Fruit fly (Drosophila melanogaster) whole organism, embryonic: ENCODE measurements around the gene CG13097.

ENCODE experiments used
- CG1024 ChIP-seq: fragments of 200-800 bp; sonication (Bioruptor generic); IDR thresholded peaks from 2 replicates; pipeline ENCODE4 v1.3.6; 2022; ENCODE audit warnings: missing biosample characterization, missing genetic modification characterization
- CG12942 ChIP-seq: fragments of 200-800 bp; sonication (Bioruptor generic); optimal IDR thresholded peaks from 3 replicates; lab custom pipeline; 2016; ENCODE audit warnings: missing biosample characterization, missing genetic modification characterization
- CG13287 ChIP-seq: fragments of 200-800 bp; sonication (Bioruptor generic); IDR thresholded peaks from 2 replicates; pipeline ENCODE4 v1.3.6; 2022; ENCODE audit warnings: missing biosample characterization, missing genetic modification characterization; ENCODE audit not compliant: partially characterized antibody
- CG15073 ChIP-seq: fragments of 200-800 bp; sonication (Bioruptor generic); optimal IDR thresholded peaks from 2 replicates; lab custom pipeline; 2016; ENCODE audit warnings: missing biosample characterization, missing genetic modification characterization
- CG16813 ChIP-seq: fragments of 200-800 bp; sonication (Bioruptor generic); IDR thresholded peaks from 3 replicates; pipeline ENCODE4 v1.3.6; 2022; ENCODE audit warnings: missing biosample characterization, missing genetic modification characterization; ENCODE audit not compliant: partially characterized antibody
- CG17186 ChIP-seq: fragments of 200-800 bp; sonication (Bioruptor generic); optimal IDR thresholded peaks from 3 replicates; lab custom pipeline; 2017; ENCODE audit warnings: missing biosample characterization, missing genetic modification reagents, missing genetic modification characterization
- CG17568 ChIP-seq: fragments of 200-800 bp; sonication (Bioruptor generic); optimal IDR thresholded peaks from 2 replicates; lab custom pipeline; 2018; ENCODE audit warnings: missing biosample characterization, mild to moderate bottlenecking, missing genetic modification characterization, moderate library complexity
- CG2120 ChIP-seq: fragments of 200-800 bp; sonication (Bioruptor generic); optimal IDR thresholded peaks from 3 replicates; lab custom pipeline; 2016; ENCODE audit warnings: missing biosample characterization, missing genetic modification characterization
- CG30020 ChIP-seq: fragments of 200-800 bp; optimal IDR thresholded peaks from 2 replicates; lab custom pipeline; 2019; ENCODE audit warnings: missing biosample characterization, mild to moderate bottlenecking, missing genetic modification characterization, moderate library complexity
- CG31388 ChIP-seq: fragments of 200-800 bp; sonication (Bioruptor generic); optimal IDR thresholded peaks from 2 replicates; lab custom pipeline; 2016; ENCODE audit warnings: missing biosample characterization, missing genetic modification characterization
- CG34376 ChIP-seq: fragments of 200-800 bp; sonication (Bioruptor generic); optimal IDR thresholded peaks from 2 replicates; lab custom pipeline; 2018; ENCODE audit warnings: missing biosample characterization, mild to moderate bottlenecking, missing genetic modification characterization
- CG3847 ChIP-seq: fragments of 200-800 bp; sonication (Bioruptor generic); IDR thresholded peaks from 2 replicates; pipeline ENCODE4 v1.3.6; 2022; ENCODE audit warnings: missing biosample characterization, missing genetic modification characterization
- CG43689 ChIP-seq: fragments of 200-800 bp; sonication (Bioruptor generic); IDR thresholded peaks from 2 replicates; pipeline ENCODE4 v1.3.6; 2022; ENCODE audit warnings: missing biosample characterization, missing genetic modification characterization
- CG4617 ChIP-seq: fragments of 200-800 bp; sonication (Bioruptor generic); optimal IDR thresholded peaks from 3 replicates; lab custom pipeline; 2016; ENCODE audit warnings: missing biosample characterization, missing genetic modification characterization, borderline replicate concordance
- CG4730 ChIP-seq: fragments of 200-800 bp; sonication (Bioruptor generic); IDR thresholded peaks from 2 replicates; pipeline ENCODE4 v1.3.6; 2022; ENCODE audit warnings: missing biosample characterization, missing genetic modification characterization
- CG7928 ChIP-seq: fragments of 200-800 bp; sonication (Bioruptor generic); optimal IDR thresholded peaks from 2 replicates; lab custom pipeline; 2017; ENCODE audit warnings: missing biosample characterization, mild to moderate bottlenecking, missing genetic modification characterization
- CG9727 ChIP-seq: fragments of 200-800 bp; sonication (Bioruptor generic); optimal IDR thresholded peaks from 3 replicates; lab custom pipeline; 2017; ENCODE audit warnings: missing biosample characterization, mild to moderate bottlenecking, missing genetic modification characterization
- CkIIα-i1 ChIP-seq: fragments of 200-800 bp; sonication (Bioruptor generic); IDR thresholded peaks from 2 replicates; pipeline ENCODE4 v1.3.6; 2022; ENCODE audit warnings: missing biosample characterization, missing genetic modification characterization
- CrebB ChIP-seq: fragments of 200-800 bp; sonication (Bioruptor generic); optimal IDR thresholded peaks from 3 replicates; lab custom pipeline; 2018; ENCODE audit warnings: missing biosample characterization, mild to moderate bottlenecking, missing genetic modification characterization
- D19B ChIP-seq: fragments of 200-800 bp; sonication (Bioruptor generic); optimal IDR thresholded peaks from 2 replicates; lab custom pipeline; 2017; ENCODE audit warnings: missing biosample characterization, mild to moderate bottlenecking, missing genetic modification characterization
- Deaf1 ChIP-seq: fragments of 200-800 bp; optimal IDR thresholded peaks from 3 replicates; lab custom pipeline; 2019; ENCODE audit warnings: missing biosample characterization, mild to moderate bottlenecking, missing genetic modification characterization, moderate library complexity
- Dp ChIP-seq: fragments of 200-800 bp; sonication (Bioruptor generic); optimal IDR thresholded peaks from 2 replicates; lab custom pipeline; 2018; ENCODE audit warnings: missing biosample characterization, mild to moderate bottlenecking, missing genetic modification characterization, moderate library complexity
- E2f2 ChIP-seq: fragments of 200-800 bp; sonication (Bioruptor generic); IDR thresholded peaks from 2 replicates; pipeline ENCODE4 v1.3.6; 2022; ENCODE audit warnings: missing biosample characterization, missing genetic modification characterization
- HHEX ChIP-seq: fragments of 200-800 bp; sonication (Bioruptor generic); optimal IDR thresholded peaks from 3 replicates; lab custom pipeline; 2017; ENCODE audit warnings: missing biosample characterization, mild to moderate bottlenecking, missing genetic modification characterization, missing genetic modification reagents
- HLH3B ChIP-seq: fragments of 200-800 bp; sonication (Bioruptor generic); IDR thresholded peaks from 2 replicates; pipeline ENCODE4 v1.3.6; 2022; ENCODE audit warnings: missing biosample characterization, missing genetic modification characterization
- HmgZ ChIP-seq: fragments of 200-800 bp; sonication (Bioruptor generic); optimal IDR thresholded peaks from 2 replicates; lab custom pipeline; 2018; ENCODE audit warnings: missing biosample characterization, mild to moderate bottlenecking, missing genetic modification characterization
- Hmx ChIP-seq: fragments of 200-800 bp; sonication (Bioruptor generic); optimal IDR thresholded peaks from 2 replicates; lab custom pipeline; 2016; ENCODE audit warnings: missing biosample characterization, missing genetic modification characterization
- Nf-YA ChIP-seq: fragments of 200-800 bp; sonication (Bioruptor generic); IDR thresholded peaks from 2 replicates; pipeline ENCODE4 v1.3.6; 2022; ENCODE audit warnings: missing biosample characterization, missing genetic modification characterization
- Opbp ChIP-seq: fragments of 200-800 bp; sonication (Bioruptor generic); IDR thresholded peaks from 3 replicates; pipeline ENCODE4 v1.3.6; 2022; ENCODE audit warnings: missing biosample characterization, missing genetic modification characterization; ENCODE audit not compliant: partially characterized antibody
- Ptx1 ChIP-seq: fragments of 200-800 bp; sonication (Bioruptor generic); IDR thresholded peaks from 2 replicates; pipeline ENCODE4 v1.3.6; 2022; ENCODE audit warnings: missing biosample characterization, missing genetic modification characterization
- Ravus ChIP-seq: fragments of 200-800 bp; sonication (Bioruptor generic); IDR thresholded peaks from 2 replicates; pipeline ENCODE4 v1.3.6; 2022; ENCODE audit warnings: missing biosample characterization, missing genetic modification characterization
- Scr ChIP-seq: fragments of 200-800 bp; sonication (Bioruptor generic); IDR thresholded peaks from 2 replicates; pipeline ENCODE4 v1.3.6; 2022; ENCODE audit warnings: missing biosample characterization, missing genetic modification characterization; ENCODE audit not compliant: partially characterized antibody
- Xbp1 ChIP-seq: fragments of 200-800 bp; sonication (Bioruptor generic); optimal IDR thresholded peaks from 3 replicates; lab custom pipeline; 2016; ENCODE audit warnings: missing biosample characterization, mild to moderate bottlenecking, missing genetic modification characterization
- ab ChIP-seq: fragments of 200-800 bp; sonication (Bioruptor generic); optimal IDR thresholded peaks from 2 replicates; lab custom pipeline; 2016; ENCODE audit warnings: missing biosample characterization, missing genetic modification characterization
- ato ChIP-seq: fragments of 200-800 bp; sonication (Bioruptor generic); IDR thresholded peaks from 2 replicates; pipeline ENCODE4 v1.3.6; 2022; ENCODE audit warnings: missing biosample characterization, missing genetic modification characterization; ENCODE audit not compliant: partially characterized antibody
- ci ChIP-seq: fragments of 200-800 bp; sonication (Bioruptor generic); IDR thresholded peaks from 3 replicates; pipeline ENCODE4 v1.3.6; 2022; ENCODE audit warnings: missing biosample characterization, missing genetic modification characterization
- corto ChIP-seq: fragments of 200-800 bp; sonication (Bioruptor generic); optimal IDR thresholded peaks from 2 replicates; lab custom pipeline; 2016; ENCODE audit warnings: missing biosample characterization, mild to moderate bottlenecking, missing genetic modification characterization, moderate library complexity
- da ChIP-seq: fragments of 200-800 bp; sonication (Bioruptor generic); optimal IDR thresholded peaks from 2 replicates; lab custom pipeline; 2016; ENCODE audit warnings: missing biosample characterization, missing genetic modification characterization
- exex ChIP-seq: fragments of 200-800 bp; sonication (Bioruptor generic); optimal IDR thresholded peaks from 4 replicates; lab custom pipeline; 2018; ENCODE audit warnings: missing biosample characterization, mild to moderate bottlenecking, missing genetic modification characterization, moderate library complexity
- gem ChIP-seq: fragments of 200-800 bp; sonication (Bioruptor generic); optimal IDR thresholded peaks from 2 replicates; lab custom pipeline; 2019; ENCODE audit warnings: missing biosample characterization, mild to moderate bottlenecking, missing genetic modification characterization, moderate library complexity
- mam ChIP-seq: fragments of 200-800 bp; sonication (Bioruptor generic); optimal IDR thresholded peaks from 3 replicates; lab custom pipeline; 2016; ENCODE audit warnings: missing biosample characterization, missing genetic modification characterization
- pho ChIP-seq: fragments of 200-800 bp; sonication (Bioruptor generic); optimal IDR thresholded peaks from 2 replicates; lab custom pipeline; 2016; ENCODE audit warnings: missing biosample characterization, missing genetic modification characterization
- pzg ChIP-seq: fragments of 200-800 bp; sonication (Bioruptor generic); optimal IDR thresholded peaks from 3 replicates; lab custom pipeline; 2018; ENCODE audit warnings: missing biosample characterization, mild to moderate bottlenecking, missing genetic modification characterization, moderate library complexity
- sc ChIP-seq, 3 experiments: fragments of >200 bp in 2 of 3; fragments of 200-800 bp in 1 of 3; sonication (Bioruptor generic) in 1 of 3; optimal IDR thresholded peaks; 2 replicates in 2 of 3; 3 replicates in 1 of 3; lab custom pipeline; 2017; ENCODE audit warnings: mild to moderate bottlenecking in 1 of 3, missing biosample characterization in 1 of 3, missing genetic modification characterization in 1 of 3, missing genetic modification reagents in 1 of 3
- sd ChIP-seq: fragments of 200-800 bp; sonication (Bioruptor generic); optimal IDR thresholded peaks from 3 replicates; lab custom pipeline; 2018; ENCODE audit warnings: missing biosample characterization, mild to moderate bottlenecking, missing genetic modification characterization, moderate library complexity
- sens ChIP-seq: fragments of 200-800 bp; sonication (Bioruptor generic); peaks from one replicate; lab custom pipeline; 2016; ENCODE audit warnings: missing biosample characterization, missing genetic modification characterization
- seq ChIP-seq: fragments of 200-800 bp; sonication (Bioruptor generic); IDR thresholded peaks from 2 replicates; pipeline ENCODE4 v1.3.6; 2022; ENCODE audit warnings: missing biosample characterization, missing genetic modification characterization
- sisA ChIP-seq: fragments of 200-800 bp; sonication (Bioruptor generic); IDR thresholded peaks from 2 replicates; pipeline ENCODE4 v1.3.6; 2022; ENCODE audit warnings: missing biosample characterization, missing genetic modification characterization
- slbo ChIP-seq: fragments of 200-800 bp; sonication (Bioruptor generic); IDR thresholded peaks from 2 replicates; pipeline ENCODE4 v1.3.6; 2022; ENCODE audit warnings: missing biosample characterization, missing genetic modification characterization
- sug ChIP-seq: fragments of 200-800 bp; optimal IDR thresholded peaks from 2 replicates; lab custom pipeline; 2019; ENCODE audit warnings: missing biosample characterization, mild to moderate bottlenecking, missing genetic modification characterization, moderate library complexity
- z ChIP-seq: fragments of 200-800 bp; sonication (Bioruptor generic); IDR thresholded peaks from 3 replicates; pipeline ENCODE4 v1.3.6; 2022; ENCODE audit warnings: missing biosample characterization, missing genetic modification characterization

Gene CG13097

dm6 chr2L:8511723-8512122, 2.9 kb downstream of the CG13097 start, which contains the start of gene CG13096 (continued):
- TF ChIP-seq pzg (peak; percentile 99), CG1024 (no peak), CG4730 (GFP tag; lab: Robert Waterston, UW) (no peak), CG7928 (GFP tag; lab: Kevin White, UChicago) (peak; percentile 81), CG31388 (GFP tag; lab: Kevin White, UChicago) (no peak), Ravus (GFP tag; lab: Robert Waterston, UW) (no peak), seq (GFP tag; lab: Robert Waterston, UW) (no peak), sug (no peak), D19B (GFP tag; lab: Kevin White, UChicago) (no peak), CG17186 (GFP tag; lab: Kevin White, UChicago) (peak; percentile 72), CG3847 (GFP tag; lab: Robert Waterston, UW) (peak; percentile 53; the same call in 1 of the 2 replicates), CG43689 (no peak), CG12942 (GFP tag; lab: Kevin White, UChicago) (no peak), sens (GFP tag; lab: Kevin White, UChicago) (peak; percentile 48), CG16813 (GFP tag; lab: Robert Waterston, UW) (peak; percentile 98), ci (no peak; the same call in 2 of the 3 replicates), sisA (GFP tag; lab: Robert Waterston, UW) (no peak), z (GFP tag; lab: Robert Waterston, UW) (no peak), Deaf1 (tag; lab: Kevin White, UChicago) (peak; percentile 22), sc (optimal IDR thresholded peaks at IDR 0.05; lab: Kevin White, UChicago) (no peak), sc (GFP tag; optimal IDR thresholded peaks at IDR 0.05; lab: Kevin White, UChicago) (no peak), CG34376 (peak; percentile 8), CrebB (tag; lab: Kevin White, UChicago) (peak; percentile 6), HmgZ (tag; lab: Kevin White, UChicago) (peak; percentile 86), corto (GFP tag; lab: Kevin White, UChicago) (no peak), CG30020 (tag; lab: Kevin White, UChicago) (peak; percentile 38), CG9727 (peak; percentile 30), CG17568 (GFP tag; lab: Kevin White, UChicago) (no peak), HLH3B (GFP tag; lab: Robert Waterston, UW) (no peak), CG2120 (GFP tag; lab: Kevin White, UChicago) (peak; percentile 48), Opbp (GFP tag; lab: Robert Waterston, UW) (peak; percentile 98), sd (no peak), CkIIα-i1 (GFP tag; lab: Robert Waterston, UW) (no peak), Scr (GFP tag; lab: Robert Waterston, UW) (peak; percentile 97), Xbp1 (GFP tag; lab: Kevin White, UChicago) (peak; percentile 49), ab (GFP tag; lab: Kevin White, UChicago) (no peak), pho (GFP tag; lab: Kevin White, UChicago) (peak; percentile 39), slbo (GFP tag; lab: Robert Waterston, UW) (peak; percentile 27; the same call in 1 of the 2 replicates), gem (tag; lab: Kevin White, UChicago) (no peak), mam (GFP tag; lab: Kevin White, UChicago) (peak; percentile 41), CG13287 (GFP tag; lab: Robert Waterston, UW) (peak; percentile 100), HHEX (GFP tag; lab: Kevin White, UChicago) (no peak), Dp (peak; percentile 83), CG4617 (peak; percentile 46), Nf-YA (no peak), Hmx (GFP tag; lab: Kevin White, UChicago) (no peak), exex (tag; lab: Kevin White, UChicago) (peak; percentile 24), ato (GFP tag; lab: Robert Waterston, UW) (peak; percentile 98), E2f2 (GFP tag; lab: Robert Waterston, UW) (peak; percentile 86), da (GFP tag; lab: Kevin White, UChicago) (no peak), Ptx1 (GFP tag; lab: Robert Waterston, UW) (no peak), CG15073 (no peak)
